Worm (Caenorhabditis elegans) whole organism, young adult: ENCODE data around the gene nspc-10.

ENCODE experiments used
- ama-1 ChIP-seq, 3 experiments: fragments of 150-350 bp in 1 of 3; sonication (generic microtip) in 2 of 3; optimal IDR thresholded peaks; 2 replicates each; lab custom pipeline; 2014 to 2018; ENCODE audit warnings: missing biosample characterization in 2 of 3, missing genetic modification characterization in 2 of 3, missing genetic modification reagents in 2 of 3
- ceh-40 ChIP-seq: fragments of 200-800 bp; sonication (Bioruptor generic); IDR thresholded peaks from 2 replicates; pipeline ENCODE4 v1.3.6; 2022; ENCODE audit warnings: missing genetic modification characterization, missing compliant biosample characterization
- dox-1 ChIP-seq: fragments of 200-800 bp; sonication (Bioruptor generic); IDR thresholded peaks from 2 replicates; pipeline ENCODE4 v1.3.6; 2022; ENCODE audit warnings: missing genetic modification reagents, missing genetic modification characterization, missing compliant biosample characterization
- hsf-1 ChIP-seq: fragments of 200-800 bp; sonication (Bioruptor generic); IDR thresholded peaks from 2 replicates; pipeline ENCODE4 v1.3.6; 2022; ENCODE audit warnings: missing genetic modification reagents, missing genetic modification characterization, missing compliant biosample characterization
- lin-40 ChIP-seq: sonication (generic microtip); optimal IDR thresholded peaks from 2 replicates; lab custom pipeline; 2016; ENCODE audit warnings: missing genetic modification characterization, mild to moderate bottlenecking, missing compliant biosample characterization, missing genotype, missing genetic modification reagents
- lir-1 ChIP-seq: fragments of 200-800 bp; sonication (Bioruptor generic); conservative IDR thresholded peaks from 2 replicates; pipeline ENCODE4 v1.3.6; 2022; ENCODE audit warnings: missing genetic modification reagents, missing genetic modification characterization, missing compliant biosample characterization
- nfyb-1 ChIP-seq: fragments of 200-800 bp; sonication (Bioruptor generic); IDR thresholded peaks from 2 replicates; pipeline ENCODE4 v1.3.6; 2022; ENCODE audit warnings: missing genetic modification reagents, missing genetic modification characterization, missing compliant biosample characterization
- nhr-120 ChIP-seq: fragments of 200-800 bp; sonication (Bioruptor generic); IDR thresholded peaks from 2 replicates; pipeline ENCODE4 v1.3.6; 2022; ENCODE audit warnings: missing genetic modification characterization, missing compliant biosample characterization
- nhr-27 ChIP-seq: fragments of 200-800 bp; sonication (Bioruptor generic); optimal IDR thresholded peaks from 2 replicates; lab custom pipeline; 2018; ENCODE audit warnings: mild to moderate bottlenecking, missing genetic modification characterization, moderate library complexity, missing compliant biosample characterization
- nhr-90 ChIP-seq: sonication (generic microtip); optimal IDR thresholded peaks from 2 replicates; lab custom pipeline; 2016; ENCODE audit warnings: missing genotype, mild to moderate bottlenecking, missing genetic modification characterization, missing compliant biosample characterization
- pha-4 ChIP-seq: fragments of 150-350 bp; sonication (generic microtip); optimal IDR thresholded peaks from 2 replicates; lab custom pipeline; 2014; ENCODE audit warnings: missing biosample characterization, missing genetic modification reagents, missing genetic modification characterization
- snpc-3.4 ChIP-seq: sonication (generic microtip); optimal IDR thresholded peaks from 2 replicates; lab custom pipeline; 2017; ENCODE audit warnings: missing genetic modification characterization, mild to moderate bottlenecking, missing compliant biosample characterization, antibody characterized with exemption, moderate library complexity, missing genotype, missing genetic modification reagents

DNA sequence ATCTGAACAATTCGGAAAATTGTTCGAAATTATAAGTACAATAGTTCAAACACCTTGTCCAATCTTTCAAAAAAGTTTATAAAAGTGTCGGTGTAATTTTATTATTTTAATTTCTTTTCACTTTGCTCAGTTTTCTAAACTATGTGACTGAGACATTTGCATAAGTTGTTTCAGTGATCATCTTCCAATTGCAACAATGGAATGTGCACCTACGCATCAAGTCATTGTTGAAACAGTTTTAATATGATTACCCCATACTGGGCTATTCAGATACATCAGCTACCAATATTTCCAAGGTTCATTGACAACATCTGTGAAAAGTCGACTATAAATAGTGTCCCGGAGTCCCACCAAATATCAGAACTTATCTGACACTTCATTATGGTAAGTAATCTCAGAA, 13.7 kb downstream of the nspc-10 start, which contains the start of gene nspc-13:
- TF ChIP-seq nfyb-1 (GFP tag; lab: Robert Waterston, UW) (no peak), ama-1 (optimal IDR thresholded peaks at IDR 0.05; lab: Kevin White, UChicago) (no peak), ama-1 (GFP tag; optimal IDR thresholded peaks at IDR 0.05; lab: Kevin White, UChicago) (no peak), pha-4 (tag; lab: Kevin White, UChicago) (no peak), lir-1 (no peak), nhr-90 (no peak), ceh-40 (no peak), lin-40 (tag; lab: Kevin White, UChicago) (no peak), nhr-27 (no peak), hsf-1 (GFP tag; lab: Robert Waterston, UW) (no peak), snpc-3.4 (tag; lab: Kevin White, UChicago) (no peak), dox-1 (no peak), nhr-120 (no peak)
